Fruit fly (Drosophila melanogaster): Measurements from ENCODE around the gene brm.

DNA sequence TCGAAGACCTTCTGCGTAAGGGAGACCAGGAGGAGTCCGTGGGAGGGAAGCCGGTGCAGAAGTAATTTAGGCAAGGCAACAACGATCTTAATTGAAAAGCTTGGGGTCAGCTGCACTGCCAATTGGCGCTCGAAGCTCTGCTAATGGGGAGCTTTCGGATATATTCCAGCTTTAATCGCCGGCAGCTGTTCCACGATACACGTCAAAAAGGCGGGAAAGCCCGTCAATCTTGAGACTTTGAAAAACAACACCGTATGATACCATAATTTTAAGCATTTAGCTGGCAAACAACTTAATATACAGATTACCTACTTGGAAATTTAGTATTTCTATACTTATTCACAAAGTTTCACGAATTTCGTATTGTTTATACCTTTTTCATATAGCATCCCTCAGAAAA lies 1.3 kb downstream of the brm start:
- TF ChIP-seq psq (optimal IDR thresholded peaks at IDR 0.05), result no peak
- no peak for TF ChIP-seq Myc (optimal IDR thresholded peaks at IDR 0.05)

Data from Kc167 (cell line).